Worm (Caenorhabditis elegans) whole organism, L4/young adult: ENCODE measurements around the gene abf-4.
"Not testable (repeated sequence)": the region's sequence is repeated elsewhere in the genome, so short reads cannot be mapped to it uniquely, and the experiment has no call there.

Experiments used
- W03F9.2 ChIP-seq: fragments of 150-350 bp; optimal IDR thresholded peaks from 2 replicates; lab custom pipeline; 2014; ENCODE audit warnings: missing biosample characterization, missing genetic modification characterization
- dao-5 ChIP-seq: sonication (generic microtip); optimal IDR thresholded peaks from 2 replicates; lab custom pipeline; 2016; ENCODE audit warnings: missing genotype, missing genetic modification characterization, moderate library complexity, missing compliant biosample characterization
- him-1 ChIP-seq: sonication (generic microtip); optimal IDR thresholded peaks from 2 replicates; lab custom pipeline; 2016; ENCODE audit warnings: missing genotype, missing genetic modification reagents, missing genetic modification characterization, missing compliant biosample characterization

abf-4 gene

ce11 chrV:20558270-20558669 lies at the start of gene abf-4:
Gene abf-4, minus strand, starts transcription at chrV:20558370.
- no peak for TF ChIP-seq him-1 (tag; lab: Kevin White, UChicago)
- TF ChIP-seq dao-5, result no peak
- TF ChIP-seq W03F9.2, result no peak

- TF ChIP-seq dao-5, result no peak
- no peak for TF ChIP-seq him-1 (tag; lab: Kevin White, UChicago)
- TF ChIP-seq W03F9.2, result no peak
These were observed 48.4 kb upstream of the abf-4 start, which contains the start of gene F46B3.23 for ce11 chrV:20606617-20607016. Gene F46B3.23, minus strand, starts transcription at chrV:20606717.

- TF ChIP-seq W03F9.2, result no peak
- TF ChIP-seq him-1 (tag; lab: Kevin White, UChicago), result no peak
- TF ChIP-seq dao-5, result no peak
These were observed 46.5 kb upstream of the abf-4 start, which contains the start of gene ttr-57 for ce11 chrV:20604606-20605155. Gene ttr-57, plus strand, starts transcription at chrV:20605105.

- TF ChIP-seq dao-5 (no peak), W03F9.2 (no peak), him-1 (tag; lab: Kevin White, UChicago) (no peak)
These were observed 44.8 kb upstream of the abf-4 start, which contains the start of gene ttr-11 for ce11 chrV:20603014-20603413. Gene ttr-11, plus strand, starts transcription at chrV:20603314.

- TF ChIP-seq W03F9.2 (no peak), him-1 (tag; lab: Kevin White, UChicago) (no peak), dao-5 (no peak)
These were observed 42.5 kb upstream of the abf-4 start for ce11 chrV:20600704-20601103.

ce11 chrV:20599795-20600194 lies 41.6 kb upstream of the abf-4 start, which contains the start of gene col-163:
Gene col-163, plus strand, starts transcription at chrV:20600095.
- no peak for TF ChIP-seq him-1 (tag; lab: Kevin White, UChicago)
- TF ChIP-seq dao-5, result no peak
- TF ChIP-seq W03F9.2, result no peak

ce11 chrV:20597076-20597475 lies 38.9 kb upstream of the abf-4 start, which contains the start of gene F46B3.1:
Gene F46B3.1, minus strand, starts transcription at chrV:20597176.
- TF ChIP-seq W03F9.2 (no peak), dao-5 (no peak), him-1 (tag; lab: Kevin White, UChicago) (no peak)

- TF ChIP-seq him-1 (tag; lab: Kevin White, UChicago) (no peak), W03F9.2 (no peak), dao-5 (no peak)
These were observed 37.5 kb upstream of the abf-4 start, which contains the start of gene F26F2.11 for ce11 chrV:20595653-20596052. Gene F26F2.11, minus strand, starts transcription at chrV:20595753.

ce11 chrV:20594746-20595145 lies 36.6 kb upstream of the abf-4 start, which contains the start of gene F26F2.10:
Gene F26F2.10, minus strand, starts transcription at chrV:20594846.
- no peak for TF ChIP-seq W03F9.2
- no peak for TF ChIP-seq him-1 (tag; lab: Kevin White, UChicago)
- no peak for TF ChIP-seq dao-5

- TF ChIP-seq him-1 (tag; lab: Kevin White, UChicago) (peak; percentile 1), dao-5 (no peak), W03F9.2 (peak; percentile 95)
These were observed 22.4 kb upstream of the abf-4 start, which contains the start of gene F26F2.7 for ce11 chrV:20580511-20581040. Gene F26F2.7, plus strand, starts transcription at chrV:20580990.

ce11 chrV:20579534-20579933 lies 21.4 kb upstream of the abf-4 start, which contains the start of gene F26F2.8:
Gene F26F2.8, plus strand, starts transcription at chrV:20579546.
- TF ChIP-seq dao-5, result no peak
- TF ChIP-seq him-1 (tag; lab: Kevin White, UChicago), result no peak
- TF ChIP-seq W03F9.2, result no peak

- TF ChIP-seq dao-5 (no peak), W03F9.2 (no peak), him-1 (tag; lab: Kevin White, UChicago) (no peak)
These were observed 16.7 kb upstream of the abf-4 start for ce11 chrV:20574872-20575271.

- TF ChIP-seq him-1 (tag; lab: Kevin White, UChicago) (no peak), dao-5 (no peak), W03F9.2 (no peak)
These were observed 16.1 kb upstream of the abf-4 start, which contains the start of gene clec-263 for ce11 chrV:20574314-20574713. Gene clec-263, plus strand, starts transcription at chrV:20574614.

- TF ChIP-seq W03F9.2 (no peak), him-1 (tag; lab: Kevin White, UChicago) (no peak), dao-5 (no peak)
These were observed 15.2 kb upstream of the abf-4 start, which contains the start of gene F26F2.5 for ce11 chrV:20573392-20573791. Gene F26F2.5, plus strand, starts transcription at chrV:20573692.

- not testable (repeated sequence) for TF ChIP-seq dao-5; W03F9.2; him-1 (tag; lab: Kevin White, UChicago)
These were observed 10.8 kb upstream of the abf-4 start, which contains the start of gene F26F2.4 for ce11 chrV:20568995-20569394. Gene F26F2.4, plus strand, starts transcription at chrV:20569295.
